Fruit fly (Drosophila melanogaster) whole organism, wandering third instar larva: ENCODE results near the gene Rpp14a.

Experiments used
- Abd-B ChIP-seq: fragments of >200 bp; optimal IDR thresholded peaks from 2 replicates; lab custom pipeline; 2017; ENCODE audit warnings: missing biosample characterization, missing genetic modification characterization
- CG32264 ChIP-seq: fragments of 200-800 bp; sonication (Bioruptor generic); optimal IDR thresholded peaks from 2 replicates; lab custom pipeline; 2016; ENCODE audit warnings: missing biosample characterization, missing genetic modification characterization
- CG9705 ChIP-seq: fragments of 200-800 bp; sonication (Bioruptor generic); optimal IDR thresholded peaks from 2 replicates; lab custom pipeline; 2018; ENCODE audit warnings: missing biosample characterization, mild to moderate bottlenecking, missing genetic modification characterization
- CrebA ChIP-seq: fragments of 200-800 bp; sonication (Bioruptor generic); optimal IDR thresholded peaks from 2 replicates; lab custom pipeline; 2016; ENCODE audit warnings: missing biosample characterization, mild to moderate bottlenecking, missing genetic modification characterization, borderline replicate concordance
- Dfd ChIP-seq: fragments of >200 bp; optimal IDR thresholded peaks from 2 replicates; lab custom pipeline; 2017; ENCODE audit warnings: missing biosample characterization, missing genetic modification characterization
- Dif ChIP-seq: fragments of 200-275, 200-300 bp; sonication (Bioruptor generic); optimal IDR thresholded peaks from 2 replicates; lab custom pipeline; 2018; ENCODE audit warnings: missing biosample characterization, missing genetic modification characterization; ENCODE audit not compliant: partially characterized antibody
- HLH106 ChIP-seq: fragments of 200-800 bp; optimal IDR thresholded peaks from 3 replicates; lab custom pipeline; 2019; ENCODE audit warnings: missing biosample characterization, mild to moderate bottlenecking, missing genetic modification characterization, moderate library complexity
- Hnf4 ChIP-seq: fragments of 200-800 bp; sonication (Bioruptor generic); optimal IDR thresholded peaks from 2 replicates; lab custom pipeline; 2016; ENCODE audit warnings: missing biosample characterization, mild to moderate bottlenecking, missing genetic modification characterization
- Hr78 ChIP-seq: fragments of >200 bp; optimal IDR thresholded peaks from 2 replicates; lab custom pipeline; 2017; ENCODE audit warnings: missing biosample characterization, missing genetic modification characterization
- Hr83 ChIP-seq: fragments of 200-300 bp; sonication (Bioruptor generic); optimal IDR thresholded peaks from 2 replicates; lab custom pipeline; 2016; ENCODE audit warnings: missing biosample characterization, mild to moderate bottlenecking, missing genetic modification characterization, moderate library complexity; ENCODE audit not compliant: poor library complexity, severe bottlenecking
- Mio ChIP-seq: sonication (Bioruptor generic); optimal IDR thresholded peaks from 2 replicates; lab custom pipeline; 2016; ENCODE audit warnings: missing biosample characterization, missing genetic modification characterization
- Myc ChIP-seq: fragments of >200 bp; optimal IDR thresholded peaks from 2 replicates; lab custom pipeline; 2017
- N ChIP-seq: fragments of >200 bp; optimal IDR thresholded peaks from 2 replicates; lab custom pipeline; 2018; ENCODE audit warnings: missing biosample characterization, missing external identifiers, missing genetic modification characterization
- OdsH ChIP-seq: fragments of 200-800 bp; sonication (Bioruptor generic); optimal IDR thresholded peaks from 2 replicates; lab custom pipeline; 2016; ENCODE audit warnings: missing biosample characterization, mild to moderate bottlenecking, missing genetic modification characterization
- Rel ChIP-seq, 2 experiments: fragments of 200-800 bp; sonication (Bioruptor generic) in 1 of 2; optimal IDR thresholded peaks; 2 replicates in 1 of 2; 3 replicates in 1 of 2; lab custom pipeline; 2016 to 2019; ENCODE audit warnings: mild to moderate bottlenecking in 2 of 2, missing biosample characterization in 2 of 2, missing genetic modification characterization in 2 of 2, moderate library complexity in 1 of 2
- Sp1 ChIP-seq: fragments of 200-800 bp; sonication (Bioruptor generic); optimal IDR thresholded peaks from 3 replicates; lab custom pipeline; 2019; ENCODE audit warnings: missing biosample characterization, mild to moderate bottlenecking, missing genetic modification characterization, moderate library complexity
- Vsx2 ChIP-seq: fragments of 200-300, 225-300 bp; sonication (Bioruptor generic); optimal IDR thresholded peaks from 2 replicates; lab custom pipeline; 2018; ENCODE audit warnings: missing biosample characterization, missing genetic modification characterization; ENCODE audit not compliant: partially characterized antibody
- br ChIP-seq: fragments of 200-800 bp; sonication (Bioruptor generic); optimal IDR thresholded peaks from 2 replicates; lab custom pipeline; 2016; ENCODE audit warnings: missing biosample characterization, missing genetic modification characterization
- brk ChIP-seq: fragments of 200-800 bp; sonication (Bioruptor generic); optimal IDR thresholded peaks from 2 replicates; lab custom pipeline; 2016; ENCODE audit warnings: missing biosample characterization, mild to moderate bottlenecking, missing genetic modification characterization
- dl ChIP-seq, 2 experiments: fragments of 175-275, 200-275 bp in 1 of 2; fragments of 200-275 bp in 1 of 2; sonication (Bioruptor generic); optimal IDR thresholded peaks; lab custom pipeline; 2018; ENCODE audit warnings: mild to moderate bottlenecking in 2 of 2, missing biosample characterization in 2 of 2, missing genetic modification characterization in 2 of 2, moderate library complexity in 2 of 2; ENCODE audit not compliant: partially characterized antibody in 2 of 2, insufficient read depth in 1 of 2
- dmrt93B ChIP-seq: fragments of 200-800 bp; sonication (Bioruptor generic); optimal IDR thresholded peaks from 2 replicates; lab custom pipeline; 2018; ENCODE audit warnings: missing biosample characterization, mild to moderate bottlenecking, missing genetic modification characterization
- dsf ChIP-seq: sonication (Bioruptor generic); optimal IDR thresholded peaks from 2 replicates; lab custom pipeline; 2016; ENCODE audit warnings: missing biosample characterization, missing genetic modification characterization, borderline replicate concordance
- ey ChIP-seq: fragments of 200-800 bp; sonication (Bioruptor generic); optimal IDR thresholded peaks from 2 replicates; lab custom pipeline; 2016; ENCODE audit warnings: missing biosample characterization, missing genetic modification characterization
- foxo ChIP-seq, 2 experiments: fragments of 200-800 bp; sonication (Bioruptor generic); optimal IDR thresholded peaks; 2 replicates in 1 of 2; 3 replicates in 1 of 2; lab custom pipeline; 2016 to 2017; ENCODE audit warnings: missing biosample characterization in 2 of 2, missing genetic modification characterization in 2 of 2
- fru ChIP-seq: fragments of 200-800 bp; sonication (Bioruptor generic); optimal IDR thresholded peaks from 3 replicates; lab custom pipeline; 2016; ENCODE audit warnings: missing biosample characterization, mild to moderate bottlenecking, missing genetic modification characterization
- h ChIP-seq: fragments of 200-800 bp; sonication (Bioruptor generic); optimal IDR thresholded peaks from 3 replicates; lab custom pipeline; 2016; ENCODE audit warnings: missing biosample characterization, mild to moderate bottlenecking, missing genetic modification characterization
- jim ChIP-seq: fragments of 175-275, 200-325 bp; sonication (Bioruptor generic); optimal IDR thresholded peaks from 2 replicates; lab custom pipeline; 2016; ENCODE audit warnings: missing biosample characterization, mild to moderate bottlenecking, missing genetic modification characterization
- lola ChIP-seq: fragments of >200 bp; optimal IDR thresholded peaks from 2 replicates; lab custom pipeline; 2017; ENCODE audit warnings: missing biosample characterization, missing genetic modification characterization
- pan ChIP-seq: fragments of >200 bp; optimal IDR thresholded peaks from 2 replicates; lab custom pipeline; 2017
- psq ChIP-seq: fragments of 200-800 bp; sonication (Bioruptor generic); optimal IDR thresholded peaks from 3 replicates; lab custom pipeline; 2017; ENCODE audit warnings: missing biosample characterization, mild to moderate bottlenecking, missing genetic modification characterization, moderate library complexity
- rgr ChIP-seq: fragments of 200-800 bp; sonication (Bioruptor generic); optimal IDR thresholded peaks from 3 replicates; lab custom pipeline; 2016; ENCODE audit warnings: missing biosample characterization, mild to moderate bottlenecking, missing genetic modification characterization
- sv ChIP-seq: fragments of 200-800 bp; sonication (Bioruptor generic); optimal IDR thresholded peaks from 3 replicates; lab custom pipeline; 2016; ENCODE audit warnings: missing biosample characterization, missing genetic modification characterization
- tai ChIP-seq: sonication (Bioruptor generic); optimal IDR thresholded peaks from 2 replicates; lab custom pipeline; 2016; ENCODE audit warnings: missing biosample characterization, missing genetic modification characterization
- usp ChIP-seq: fragments of >200 bp; optimal IDR thresholded peaks from 2 replicates; lab custom pipeline; 2017; ENCODE audit warnings: missing biosample characterization, missing genetic modification characterization
- woc ChIP-seq: sonication (Bioruptor generic); optimal IDR thresholded peaks from 2 replicates; lab custom pipeline; 2016; ENCODE audit warnings: missing biosample characterization, mild to moderate bottlenecking, missing genetic modification characterization

Gene Rpp14a

DNA sequence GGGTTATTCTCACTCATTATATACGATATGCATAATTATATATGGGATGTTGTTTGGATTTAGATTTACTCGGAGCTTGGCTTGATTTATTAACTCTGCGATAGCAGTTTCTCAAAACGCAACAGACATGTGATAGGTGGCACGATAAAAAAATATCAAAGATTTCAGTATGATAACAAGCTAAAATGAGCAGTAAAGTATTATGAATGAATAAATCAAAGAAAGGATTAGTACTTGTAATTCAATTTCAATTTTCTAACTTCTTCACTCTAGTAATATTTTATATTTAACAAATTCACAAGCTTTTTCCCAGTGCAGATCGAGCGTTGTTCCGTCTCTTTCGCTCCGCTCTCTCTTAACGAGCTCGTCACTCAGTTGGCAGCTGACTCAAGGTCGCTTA is 27.5 kb downstream of the Rpp14a start:
- no peak for TF ChIP-seq Rel (GFP tag; optimal IDR thresholded peaks at IDR 0.05; lab: Kevin White, UChicago)
- TF ChIP-seq Rel (tag; optimal IDR thresholded peaks at IDR 0.05; lab: Kevin White, UChicago) = no peak
- TF ChIP-seq CrebA (GFP tag; lab: Kevin White, UChicago) = no peak
- no peak for TF ChIP-seq jim (GFP tag; lab: Kevin White, UChicago)

DNA sequence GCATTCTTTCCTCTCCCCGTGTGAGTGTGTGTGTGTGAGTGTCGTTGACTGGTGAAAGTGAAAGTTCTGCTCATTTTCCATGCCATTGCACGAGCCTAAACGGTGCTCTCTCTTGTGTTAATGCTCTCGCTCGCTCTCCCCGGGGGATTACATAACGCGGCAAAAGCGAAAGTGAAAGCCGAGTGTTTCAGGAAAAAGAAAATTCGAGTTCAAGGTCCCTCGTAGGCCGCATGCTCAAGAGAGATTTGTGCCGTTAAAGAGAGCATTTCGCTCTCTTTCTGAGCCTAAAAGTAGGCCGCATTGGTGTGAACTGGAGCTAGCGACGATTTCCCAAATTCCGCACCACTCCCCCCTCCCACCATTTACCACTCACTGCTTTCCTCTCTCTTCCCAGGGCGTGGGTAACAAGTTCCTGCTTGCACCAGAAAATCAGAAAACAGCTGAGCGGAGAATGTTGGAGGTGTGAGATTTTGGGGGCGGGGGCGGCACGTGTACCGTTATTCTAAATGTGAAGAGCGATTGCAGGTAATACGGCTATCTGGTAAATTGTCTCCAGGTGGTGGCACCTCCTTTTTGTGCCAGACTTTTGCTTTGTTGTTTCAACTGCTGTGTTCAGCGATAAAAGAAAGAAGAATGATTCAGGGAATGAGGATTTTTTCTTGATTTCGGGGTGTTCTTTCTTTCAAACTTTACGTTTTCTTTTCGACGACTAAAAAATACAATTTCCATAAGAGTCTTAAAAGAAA is 33.8 kb downstream of the Rpp14a start:
- no peak for TF ChIP-seq foxo (GFP tag; optimal IDR thresholded peaks at IDR 0.05; lab: Kevin White, UChicago)
- TF ChIP-seq dmrt93B (GFP tag; lab: Kevin White, UChicago) = no peak
- TF ChIP-seq CG9705 (GFP tag; lab: Kevin White, UChicago) = no peak
- TF ChIP-seq Myc (lab: Kevin White, UChicago) = no peak
- TF ChIP-seq Dif = no peak
- no peak for TF ChIP-seq sv (GFP tag; lab: Kevin White, UChicago)
- TF ChIP-seq woc (GFP tag; lab: Kevin White, UChicago) = no peak

DNA sequence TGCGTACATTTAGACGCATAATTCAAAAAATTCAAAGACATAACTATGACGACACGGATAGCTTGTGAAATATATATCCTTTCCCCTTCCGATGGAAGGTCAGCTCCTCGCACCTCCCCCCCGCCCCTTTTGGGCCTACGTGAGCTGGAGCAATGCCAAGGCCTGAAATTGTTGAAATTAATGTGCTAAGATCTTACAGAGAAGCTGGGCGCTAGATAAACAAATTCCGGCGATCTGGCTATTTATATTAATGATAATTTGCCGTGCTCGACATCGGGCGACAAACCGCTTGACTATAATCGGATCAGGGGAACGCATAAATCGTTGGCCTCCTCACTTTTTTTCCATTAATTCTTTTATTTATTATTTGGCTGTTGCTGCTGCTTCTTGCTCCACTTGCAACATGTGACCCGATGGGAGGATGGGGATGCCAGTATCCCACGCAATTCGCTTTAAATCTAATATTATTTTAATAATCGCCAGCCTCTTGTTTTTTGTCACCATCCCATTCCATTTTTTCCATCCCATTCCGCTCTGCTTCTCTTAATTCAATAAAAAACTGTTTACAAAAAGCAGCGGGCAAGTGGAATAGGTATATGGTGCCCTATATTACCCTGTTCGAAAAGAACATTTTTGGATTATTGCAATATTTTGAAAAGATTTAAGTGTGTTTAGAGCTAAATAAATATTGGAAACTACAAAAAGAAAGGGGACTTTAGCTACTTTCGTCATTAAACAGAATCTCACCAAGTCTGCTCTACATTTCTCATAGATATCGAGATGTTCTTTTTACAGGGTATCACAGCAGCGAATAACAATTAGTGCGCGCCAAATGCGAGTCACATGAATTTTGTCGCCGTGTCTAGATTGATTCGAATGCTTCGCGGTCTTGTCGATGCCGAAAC is 35.4 kb downstream of the Rpp14a start:
- TF ChIP-seq Hr78 (GFP tag; lab: Kevin White, UChicago) (no peak), Dfd (GFP tag; lab: Kevin White, UChicago) (no peak), Vsx2 (GFP tag; lab: Kevin White, UChicago) (no peak), CG9705 (GFP tag; lab: Kevin White, UChicago) (no peak), Abd-B (GFP tag; lab: Kevin White, UChicago) (no peak), tai (GFP tag; lab: Kevin White, UChicago) (no peak), N (GFP tag; lab: Kevin White, UChicago) (no peak), Hnf4 (GFP tag; lab: Kevin White, UChicago) (no peak), jim (GFP tag; lab: Kevin White, UChicago) (no peak), sv (GFP tag; lab: Kevin White, UChicago) (no peak), CG32264 (GFP tag; lab: Kevin White, UChicago) (no peak), Myc (lab: Kevin White, UChicago) (no peak), brk (GFP tag; lab: Kevin White, UChicago) (no peak), rgr (GFP tag; lab: Kevin White, UChicago) (no peak), h (no peak)

DNA sequence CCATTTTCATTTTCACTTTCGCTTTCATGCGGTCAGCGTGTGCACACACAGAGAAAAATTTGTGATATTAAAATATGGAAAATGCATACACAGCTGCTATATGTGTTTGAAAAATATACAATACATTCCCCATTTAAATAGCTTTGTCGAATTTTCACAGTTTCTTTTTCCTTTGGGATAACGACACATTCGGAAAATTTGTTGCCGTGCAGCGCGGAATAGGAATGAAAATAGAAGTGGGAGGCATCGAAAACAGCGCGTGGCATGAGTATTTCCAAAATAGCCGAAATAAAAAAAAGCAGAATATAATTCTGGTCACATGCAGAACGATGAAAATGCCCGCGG is 36.0 kb downstream of the Rpp14a start:
- TF ChIP-seq foxo (GFP tag; optimal IDR thresholded peaks at IDR 0.05; lab: Kevin White, UChicago) (peak in 1 of 2 experiments; percentile 61), CrebA (GFP tag; lab: Kevin White, UChicago) (no peak), OdsH (GFP tag; lab: Kevin White, UChicago) (peak; percentile 34), tai (GFP tag; lab: Kevin White, UChicago) (peak; percentile 51), br (GFP tag; lab: Kevin White, UChicago) (peak; percentile 42), usp (GFP tag; lab: Kevin White, UChicago) (no peak), dl (GFP tag; optimal IDR thresholded peaks at IDR 0.05; lab: Kevin White, UChicago; ENCODE audit: insufficient read depth in 1 of 2, partially characterized antibody in 2 of 2) (no peak), HLH106 (peak; percentile 41), sv (GFP tag; lab: Kevin White, UChicago) (peak; percentile 60), Dfd (GFP tag; lab: Kevin White, UChicago) (no peak), dsf (GFP tag; lab: Kevin White, UChicago) (no peak), lola (GFP tag; lab: Kevin White, UChicago) (no peak), Sp1 (GFP tag; lab: Kevin White, UChicago) (peak; percentile 2), dmrt93B (GFP tag; lab: Kevin White, UChicago) (peak; percentile 8), Hr83 (GFP tag; lab: Kevin White, UChicago) (no peak), woc (GFP tag; lab: Kevin White, UChicago) (no peak), ey (GFP tag; lab: Kevin White, UChicago) (peak; percentile 41), psq (GFP tag; lab: Kevin White, UChicago) (peak; percentile 21), Mio (GFP tag; lab: Kevin White, UChicago) (no peak), rgr (GFP tag; lab: Kevin White, UChicago) (peak; percentile 61), fru (GFP tag; lab: Kevin White, UChicago) (peak; percentile 45), Vsx2 (GFP tag; lab: Kevin White, UChicago) (no peak), brk (GFP tag; lab: Kevin White, UChicago) (peak; percentile 8), pan (lab: Kevin White, UChicago) (no peak), h (peak; percentile 77)
- TF ChIP-seq, all 38 proteins: peak for 14
